Fruit fly (Drosophila melanogaster) whole organism: ENCODE measurements around the gene scrib.

Source experiments
- CG8478 ChIP-seq: fragments of >200 bp; optimal IDR thresholded peaks from 2 replicates; lab custom pipeline; 2018; ENCODE audit warnings: inconsistent platforms
- Dll ChIP-seq: fragments of >200 bp; optimal IDR thresholded peaks from 2 replicates; lab custom pipeline; 2017
- EcR ChIP-seq, 2 experiments: fragments of >200 bp; optimal IDR thresholded peaks; 2 replicates each; lab custom pipeline; 2017; ENCODE audit warnings: missing biosample characterization in 2 of 2, missing genetic modification characterization in 2 of 2, missing genetic modification reagents in 2 of 2
- pan ChIP-seq: fragments of >200 bp; optimal IDR thresholded peaks from 2 replicates; lab custom pipeline; 2017
- psq ChIP-seq: fragments of >200 bp; optimal IDR thresholded peaks from 2 replicates; lab custom pipeline; 2017
- usp ChIP-seq: fragments of >200 bp; optimal IDR thresholded peaks from 2 replicates; lab custom pipeline; 2017; ENCODE audit warnings: missing biosample characterization, missing genetic modification characterization, mixed read lengths

The scrib gene

DNA sequence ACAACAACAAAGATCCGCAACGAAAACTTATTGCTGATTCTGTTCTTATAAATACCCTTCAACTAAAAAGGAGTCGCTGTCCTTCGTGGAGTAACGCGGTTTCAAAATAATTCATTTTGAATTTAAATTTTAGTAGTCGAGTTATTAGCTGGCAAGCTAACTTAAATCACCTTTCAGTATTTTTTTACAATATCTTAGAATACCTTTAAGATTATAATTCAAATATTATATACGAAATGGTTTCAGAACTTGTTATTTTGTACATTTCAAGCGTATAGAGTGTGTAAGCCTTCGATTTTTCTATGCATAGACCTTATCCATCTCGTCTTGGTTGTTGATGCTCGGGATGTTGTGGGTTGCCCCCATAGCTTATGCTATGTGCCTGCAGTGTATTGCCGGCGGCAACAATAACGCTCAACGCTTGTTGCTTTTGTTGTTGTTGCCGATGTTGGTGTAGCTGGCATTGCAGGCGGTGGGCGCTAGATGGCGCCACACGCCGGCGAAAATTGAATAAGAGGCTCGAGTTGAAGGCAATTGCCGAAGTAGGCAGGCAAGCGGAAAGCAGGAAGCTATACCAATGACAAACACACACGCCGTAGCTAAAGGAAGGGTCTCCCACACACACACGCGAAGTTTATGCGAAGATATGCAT lies 6.7 kb upstream of the scrib start:
- no peak for TF ChIP-seq CG8478
- no peak for TF ChIP-seq usp (GFP tag; lab: Kevin White, UChicago)
- no peak for TF ChIP-seq psq (lab: Kevin White, UChicago)
- no peak for TF ChIP-seq Dll (lab: Kevin White, UChicago)
- no peak for TF ChIP-seq pan (lab: Kevin White, UChicago)
- TF ChIP-seq EcR (GFP tag; optimal IDR thresholded peaks at IDR 0.05; lab: Kevin White, UChicago), result no peak

DNA sequence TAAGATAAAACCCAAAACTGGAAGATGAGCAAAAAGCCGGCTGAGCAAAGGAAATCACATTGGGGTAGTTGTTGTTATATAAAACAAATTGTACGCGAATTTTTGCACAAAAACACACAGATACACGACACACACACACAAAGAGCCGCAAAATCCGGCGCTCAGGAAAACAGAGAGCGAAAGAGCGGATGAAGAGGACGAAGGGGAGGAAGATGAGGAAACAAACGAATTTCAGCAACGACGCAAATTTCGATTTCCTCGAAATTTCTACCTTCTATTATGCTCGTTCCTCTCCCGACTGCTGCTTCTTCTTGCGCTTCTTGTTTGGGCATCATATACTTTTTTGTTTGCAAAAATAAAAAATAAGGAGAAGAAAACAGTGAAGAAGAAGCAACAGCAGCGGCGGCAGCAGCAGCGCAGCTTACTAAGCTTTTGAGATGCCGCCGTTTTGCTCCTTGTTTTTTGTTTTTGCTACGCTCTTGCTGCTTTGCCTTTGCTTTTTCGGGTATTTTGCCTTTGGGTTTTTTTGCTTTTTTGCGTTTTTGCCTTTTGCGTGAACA lies 2.1 kb upstream of the scrib start:
- TF ChIP-seq EcR (GFP tag; optimal IDR thresholded peaks at IDR 0.05; lab: Kevin White, UChicago) (no peak), CG8478 (no peak), Dll (lab: Kevin White, UChicago) (no peak), pan (lab: Kevin White, UChicago) (no peak)

DNA sequence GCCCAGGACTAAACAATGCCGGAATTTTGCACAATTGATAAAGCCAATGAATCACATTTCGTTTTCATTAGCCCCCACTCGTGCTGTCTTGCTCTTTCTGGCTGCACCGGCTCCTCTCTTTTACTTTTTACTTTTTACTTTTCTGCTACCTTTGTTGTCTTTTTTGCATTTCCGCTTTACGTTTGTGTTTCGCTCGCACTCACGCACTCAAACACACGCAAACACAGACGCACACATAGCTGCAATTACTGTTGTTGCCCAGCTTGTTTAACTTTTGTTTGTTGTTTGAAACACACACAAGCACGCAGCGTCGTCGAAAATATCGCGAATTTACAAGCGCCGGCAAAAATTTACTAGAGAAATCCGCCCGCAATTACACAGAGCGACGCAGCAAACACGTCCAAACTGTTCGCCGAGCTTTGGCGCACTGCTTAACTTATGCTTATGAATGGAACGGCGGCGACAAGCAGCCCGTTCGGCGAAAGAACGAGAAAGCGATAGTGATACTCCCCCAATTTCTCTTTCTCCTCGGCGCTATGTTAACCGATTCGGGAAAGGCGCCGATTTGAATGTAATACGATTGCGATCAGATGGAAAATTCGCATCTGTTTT lies 1.2 kb upstream of the scrib start, which contains the start of gene plum:
plum (minus strand) TSS at position 413 of the 612 bp plus-strand sequence.
- no peak for TF ChIP-seq pan (lab: Kevin White, UChicago)
- TF ChIP-seq EcR (GFP tag; optimal IDR thresholded peaks at IDR 0.05; lab: Kevin White, UChicago), result no peak

DNA sequence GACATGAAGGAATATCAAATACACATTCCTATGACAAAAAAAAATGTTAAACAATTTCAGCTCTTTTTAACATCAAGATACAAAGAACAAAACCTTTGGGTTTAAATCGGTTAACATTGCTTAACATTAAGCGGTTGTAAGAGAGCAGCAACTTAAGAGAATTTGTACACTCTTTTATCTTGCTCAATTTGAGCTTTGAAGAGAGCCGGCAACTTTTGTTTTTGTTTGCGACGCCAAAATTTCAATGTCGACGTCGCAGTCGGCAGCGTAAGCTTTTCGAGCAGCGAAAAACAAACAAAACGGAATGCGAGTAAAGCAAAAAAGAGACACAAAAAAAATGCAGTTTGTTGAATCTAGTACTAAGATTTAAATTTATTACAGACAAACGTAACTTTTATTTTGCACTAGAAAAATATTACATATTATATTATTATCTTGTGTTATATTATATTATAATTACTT lies 551 bp upstream of the scrib start:
- TF ChIP-seq usp (GFP tag; lab: Kevin White, UChicago) (no peak), CG8478 (no peak), pan (lab: Kevin White, UChicago) (peak; percentile 57)

DNA sequence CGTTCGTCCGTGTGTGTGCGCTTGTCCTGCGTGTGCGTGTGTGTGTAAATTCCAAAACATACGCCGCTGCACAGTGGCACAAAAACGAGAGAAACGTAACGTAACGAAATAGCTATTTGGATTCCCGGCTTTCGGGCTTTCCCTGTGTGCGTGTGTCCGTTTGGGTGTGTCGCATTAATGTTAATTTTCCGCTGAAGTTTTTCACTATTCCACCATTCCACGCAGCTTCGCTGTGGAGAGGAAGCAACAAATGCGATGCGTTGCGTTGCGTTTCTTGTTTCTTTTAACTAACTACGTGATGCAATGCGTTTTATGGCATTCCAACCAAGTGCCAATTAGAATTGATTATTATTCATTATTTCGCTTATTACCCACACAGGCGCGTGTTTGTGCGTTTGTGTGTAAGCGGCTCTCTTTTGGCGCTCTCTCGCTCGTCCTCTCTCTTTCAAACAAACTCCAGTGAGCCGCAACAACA lies 634 bp downstream of the scrib start:
- TF ChIP-seq Dll (lab: Kevin White, UChicago) (peak; percentile 76), EcR (GFP tag; optimal IDR thresholded peaks at IDR 0.05; lab: Kevin White, UChicago) (no peak)

DNA sequence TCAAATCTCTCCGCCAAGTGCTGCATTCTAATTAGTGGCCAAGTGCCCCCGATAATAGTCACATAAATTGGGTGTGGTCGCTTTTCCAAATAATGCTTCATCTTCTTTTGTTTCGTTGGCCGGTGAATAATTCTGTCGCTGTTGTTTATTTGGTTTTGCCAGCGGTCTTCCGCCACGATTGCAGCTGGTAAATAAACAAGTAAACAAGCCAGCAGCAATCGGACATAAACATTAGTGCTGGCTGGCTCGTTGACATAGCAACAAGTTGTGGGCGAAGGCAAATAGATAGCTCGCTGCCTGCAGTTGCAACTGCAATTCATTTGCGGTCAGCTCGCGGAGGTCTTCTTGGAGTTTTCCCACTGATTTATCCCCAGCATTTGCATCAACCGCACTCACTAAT lies 3.0 kb downstream of the scrib start:
- TF ChIP-seq Dll (lab: Kevin White, UChicago), result no peak
- no peak for TF ChIP-seq EcR (GFP tag; optimal IDR thresholded peaks at IDR 0.05; lab: Kevin White, UChicago)
- no peak for TF ChIP-seq pan (lab: Kevin White, UChicago)
- TF ChIP-seq CG8478, result no peak
- TF ChIP-seq usp (GFP tag; lab: Kevin White, UChicago), result no peak
- no peak for TF ChIP-seq psq (lab: Kevin White, UChicago)

DNA sequence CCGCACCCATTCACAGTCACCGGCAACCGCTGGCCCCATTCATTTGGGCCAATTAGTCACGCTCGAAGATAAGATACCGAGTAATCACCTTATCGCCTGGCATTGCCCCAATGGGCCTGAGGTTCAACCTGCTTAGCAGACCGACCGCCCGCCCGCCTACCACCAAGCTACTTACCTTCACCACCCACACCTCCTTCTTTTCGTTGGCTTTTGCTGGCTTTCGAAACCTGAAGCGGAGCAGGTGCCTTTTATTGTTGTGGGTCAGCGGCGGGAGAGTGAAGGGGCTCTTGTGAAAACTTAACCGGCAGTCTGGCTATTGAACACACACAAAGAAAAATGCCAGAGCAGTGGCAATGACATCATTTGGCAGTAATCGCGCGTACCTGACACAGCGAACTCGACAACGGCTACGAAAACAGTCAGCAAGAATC lies 4.2 kb downstream of the scrib start:
- no peak for TF ChIP-seq Dll (lab: Kevin White, UChicago)
- TF ChIP-seq usp (GFP tag; lab: Kevin White, UChicago), result no peak
- TF ChIP-seq EcR (GFP tag; optimal IDR thresholded peaks at IDR 0.05; lab: Kevin White, UChicago), result peak in 1 of 2 experiments; percentile 32
- no peak for TF ChIP-seq psq (lab: Kevin White, UChicago)
- TF ChIP-seq pan (lab: Kevin White, UChicago), result no peak
- no peak for TF ChIP-seq CG8478

DNA sequence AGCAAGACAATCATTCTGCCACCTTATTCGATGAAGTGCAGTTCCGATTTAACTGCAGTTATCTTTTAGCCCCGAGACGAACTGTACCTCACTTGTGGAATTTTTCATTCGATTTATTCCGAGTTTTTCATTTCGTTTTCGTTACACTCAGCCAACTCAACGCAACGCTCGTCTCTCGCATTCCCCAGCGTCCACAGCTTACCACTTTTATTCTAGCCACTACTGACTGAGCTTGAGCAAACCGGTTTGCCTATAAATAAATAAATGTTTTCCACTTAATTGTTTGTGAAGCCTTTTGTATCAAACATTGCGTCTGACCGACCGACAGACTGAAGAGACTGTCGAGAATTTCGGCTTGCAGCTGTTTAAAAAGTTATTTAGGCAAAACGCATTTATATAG lies 5.1 kb downstream of the scrib start:
- TF ChIP-seq pan (lab: Kevin White, UChicago) (no peak), CG8478 (no peak), usp (GFP tag; lab: Kevin White, UChicago) (no peak), EcR (GFP tag; optimal IDR thresholded peaks at IDR 0.05; lab: Kevin White, UChicago) (no peak), psq (lab: Kevin White, UChicago) (no peak), Dll (lab: Kevin White, UChicago) (no peak)

DNA sequence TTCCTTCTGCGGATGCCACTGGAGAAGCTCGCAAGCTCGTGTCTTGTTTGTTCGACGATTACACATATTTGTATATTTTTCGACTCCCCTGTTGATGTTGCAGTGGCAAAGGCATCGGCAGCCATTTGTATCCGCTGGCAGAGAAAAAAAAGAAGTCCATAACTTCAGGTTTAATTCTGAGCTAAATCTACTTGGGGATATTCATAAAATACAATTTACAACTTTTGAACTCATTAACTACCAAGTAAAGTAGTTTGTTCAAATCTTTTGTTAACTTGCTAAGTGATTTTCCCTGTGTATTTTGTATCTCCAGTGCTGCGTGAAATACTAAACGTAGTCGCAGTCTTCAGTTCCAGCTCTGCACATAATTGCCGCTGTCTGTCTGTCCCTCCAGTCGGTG lies 6.0 kb downstream of the scrib start:
- TF ChIP-seq usp (GFP tag; lab: Kevin White, UChicago) (no peak), EcR (GFP tag; optimal IDR thresholded peaks at IDR 0.05; lab: Kevin White, UChicago) (no peak), CG8478 (no peak), pan (lab: Kevin White, UChicago) (no peak), Dll (lab: Kevin White, UChicago) (no peak), psq (lab: Kevin White, UChicago) (no peak)

DNA sequence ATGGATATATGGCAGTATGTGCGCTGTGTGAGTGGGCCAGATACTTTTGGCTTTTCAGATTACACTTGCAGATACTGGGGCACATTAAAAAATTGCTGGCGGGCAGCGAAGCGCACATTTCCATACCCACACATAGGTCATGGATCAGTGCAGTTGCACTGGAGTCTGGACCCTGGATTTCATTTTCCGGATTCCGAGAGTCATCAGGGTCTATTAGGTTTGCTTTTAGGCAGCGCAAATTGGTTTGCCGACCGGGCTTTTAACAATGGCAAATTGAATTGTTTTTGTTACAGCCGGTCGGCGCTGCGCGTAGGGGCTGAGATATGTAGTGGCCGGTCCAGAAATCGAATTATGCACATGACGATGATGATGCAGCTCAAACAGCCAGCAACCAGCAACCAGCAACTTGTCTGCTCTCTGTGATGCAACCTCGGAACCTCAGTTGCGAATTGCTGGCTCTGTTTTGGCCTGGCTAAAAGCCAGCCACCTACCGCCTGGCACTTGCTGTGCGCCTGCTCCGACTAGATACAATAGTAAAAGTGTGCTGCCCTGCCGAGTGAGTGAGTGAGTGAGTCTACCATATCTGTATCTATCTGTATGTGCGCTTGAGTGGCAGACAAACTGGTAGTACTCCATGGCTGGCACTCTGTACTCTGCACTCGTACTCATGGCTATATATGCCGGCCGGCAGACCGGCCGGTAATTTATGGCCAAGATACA lies 6.7 kb downstream of the scrib start:
- no peak for TF ChIP-seq Dll (lab: Kevin White, UChicago)
- no peak for TF ChIP-seq usp (GFP tag; lab: Kevin White, UChicago)
- no peak for TF ChIP-seq pan (lab: Kevin White, UChicago)
- no peak for TF ChIP-seq psq (lab: Kevin White, UChicago)
- no peak for TF ChIP-seq EcR (GFP tag; optimal IDR thresholded peaks at IDR 0.05; lab: Kevin White, UChicago)
- TF ChIP-seq CG8478, result no peak

DNA sequence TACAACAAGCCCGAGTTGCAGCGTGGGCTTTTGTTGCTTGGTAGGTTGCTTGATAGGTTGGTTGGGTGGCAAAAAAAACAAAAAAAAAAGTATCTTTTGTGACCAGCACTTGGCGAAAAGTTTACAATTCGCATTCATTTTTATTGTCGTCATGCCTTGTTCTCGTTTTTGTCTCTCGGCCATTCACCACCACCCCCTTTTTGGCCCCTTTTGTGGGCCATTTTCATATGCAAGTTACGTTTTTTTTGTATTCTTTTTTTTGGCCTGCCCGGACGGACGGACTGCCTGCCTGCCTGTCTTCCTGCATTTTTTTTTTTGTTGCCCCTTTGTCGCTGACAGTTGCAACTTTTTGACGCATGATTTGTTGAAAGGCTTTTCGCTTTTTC lies 7.3 kb downstream of the scrib start:
- TF ChIP-seq CG8478, result no peak
